4 fruit fly cellular contexts compared by ENCODE assay signal in the genomic region with DNA sequence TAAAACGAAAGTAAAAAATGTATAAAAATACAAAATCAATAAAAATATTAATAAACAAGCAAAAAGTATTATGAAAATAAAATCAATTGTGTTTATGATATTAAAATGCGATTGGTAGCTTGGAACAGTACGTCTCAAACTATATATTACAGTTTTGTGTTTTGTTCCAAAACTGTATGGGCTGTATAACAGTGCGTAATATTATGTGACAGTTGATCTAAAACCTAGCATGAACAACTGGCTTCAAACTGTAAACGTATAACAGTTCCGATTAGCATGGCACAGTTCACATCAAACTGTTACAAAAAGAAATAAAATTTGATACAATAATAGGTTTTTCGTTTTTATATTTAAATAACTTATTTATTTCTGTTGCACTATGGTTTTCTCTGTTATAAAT.
TF ChIP-seq lines count a peak whose summit lies in the region.

No protein-coding gene starts in this region.

- TF ChIP-seq CTCF in S2 (optimal IDR thresholded peaks at IDR 0.05; lab: Kevin White, UChicago) = peak; percentile 56 to 78
- TF ChIP-seq CTCF in whole organism, embryonic (GFP tag; optimal IDR thresholded peaks at IDR 0.05; lab: Kevin White, UChicago) = peak; percentile 64

TF ChIP-seq in whole organism, embryonic, 481 proteins besides CTCF, POLR2A, EP300 and RAD21 (continues in another document):
- TF ChIP-seq Lpt (GFP tag; optimal IDR thresholded peaks at IDR 0.05; lab: Kevin White, UChicago) = no peak
- TF ChIP-seq CG7963 (GFP tag; IDR thresholded peaks at IDR 0.05; lab: Robert Waterston, UW; ENCODE audit: partially characterized antibody) = 0 out of 3 replicates have a peak, but pooled peaks have one; percentile 25
- peak; percentile 73 for TF ChIP-seq Bgb (GFP tag; IDR thresholded peaks at IDR 0.05; lab: Robert Waterston, UW; ENCODE audit: partially characterized antibody)
- TF ChIP-seq nmo (GFP tag; optimal IDR thresholded peaks at IDR 0.05; lab: Kevin White, UChicago) = peak; percentile 55
- peak; percentile 3 for TF ChIP-seq YL-1 (GFP tag; optimal IDR thresholded peaks at IDR 0.05; lab: Kevin White, UChicago)
- no peak for TF ChIP-seq Drgx (GFP tag; IDR thresholded peaks at IDR 0.05; lab: Robert Waterston, UW)
- no peak for TF ChIP-seq Neu2 (GFP tag; optimal IDR thresholded peaks at IDR 0.05; lab: Kevin White, UChicago; ENCODE audit: borderline replicate concordance)
- no peak for TF ChIP-seq gcm2 (GFP tag; optimal IDR thresholded peaks at IDR 0.05; lab: Kevin White, UChicago)
- TF ChIP-seq Hand (GFP tag; optimal IDR thresholded peaks at IDR 0.05; lab: Kevin White, UChicago) = no peak
- peak; percentile 58 for TF ChIP-seq Ssrp (tag; optimal IDR thresholded peaks at IDR 0.05; lab: Kevin White, UChicago)
- TF ChIP-seq TFAM (GFP tag; optimal IDR thresholded peaks at IDR 0.05; lab: Kevin White, UChicago) = no peak
- peak; percentile 96 for TF ChIP-seq CG2199 (GFP tag; IDR thresholded peaks at IDR 0.05; lab: Robert Waterston, UW)
- TF ChIP-seq Stat92E (GFP tag; optimal IDR thresholded peaks at IDR 0.05; lab: Kevin White, UChicago) = no peak
- no peak for TF ChIP-seq CG17912 (GFP tag; optimal IDR thresholded peaks at IDR 0.05; lab: Kevin White, UChicago)
- TF ChIP-seq sens (GFP tag; lab: Kevin White, UChicago) = no peak
- TF ChIP-seq CG7839 (tag; optimal IDR thresholded peaks at IDR 0.05; lab: Kevin White, UChicago) = peak; percentile 42
- TF ChIP-seq row (GFP tag; IDR thresholded peaks at IDR 0.05; lab: Robert Waterston, UW) = no peak; the same call in 2 of the 3 replicates
- TF ChIP-seq CG14667 (GFP tag; IDR thresholded peaks at IDR 0.05; lab: Robert Waterston, UW) = no peak
- TF ChIP-seq HLH4C (GFP tag; IDR thresholded peaks at IDR 0.05; lab: Robert Waterston, UW; ENCODE audit: partially characterized antibody) = peak; percentile 55; the same call in 1 of the 3 replicates
- peak; percentile 47; the same call in 1 of the 2 replicates for TF ChIP-seq tna (GFP tag; IDR thresholded peaks at IDR 0.05; lab: Robert Waterston, UW; ENCODE audit: partially characterized antibody)
- TF ChIP-seq Gug (GFP tag; IDR thresholded peaks at IDR 0.05; lab: Robert Waterston, UW) = no peak
- TF ChIP-seq CG9817 (tag; optimal IDR thresholded peaks at IDR 0.05; lab: Kevin White, UChicago) = peak; percentile 22
- no peak for TF ChIP-seq crol (GFP tag; IDR thresholded peaks at IDR 0.05; lab: Robert Waterston, UW)
- peak; percentile 100 for TF ChIP-seq CG6654 (GFP tag; optimal IDR thresholded peaks at IDR 0.05; lab: Kevin White, UChicago)
- TF ChIP-seq sim (GFP tag; IDR thresholded peaks at IDR 0.05; lab: Robert Waterston, UW) = no peak
- TF ChIP-seq CG3847 (GFP tag; IDR thresholded peaks at IDR 0.05; lab: Robert Waterston, UW) = 0 out of 2 replicates have a peak, but pooled peaks have one; percentile 8
- TF ChIP-seq bcd (GFP tag; optimal IDR thresholded peaks at IDR 0.05; lab: Kevin White, UChicago) = no peak

TF ChIP-seq in whole organism, prepupa, 60 proteins besides CTCF, POLR2A, EP300 and RAD21:
- TF ChIP-seq svp (GFP tag; lab: Kevin White, UChicago) (peak; percentile 27), CG10631 (GFP tag; optimal IDR thresholded peaks at IDR 0.05; lab: Kevin White, UChicago) (no peak), lz (GFP tag; optimal IDR thresholded peaks at IDR 0.05; lab: Kevin White, UChicago) (no peak), acj6 (GFP tag; optimal IDR thresholded peaks at IDR 0.05; lab: Kevin White, UChicago) (no peak)

TF ChIP-seq in whole organism, wandering third instar larva, 38 proteins besides CTCF, POLR2A, EP300 and RAD21:
- TF ChIP-seq Abd-B (GFP tag; optimal IDR thresholded peaks at IDR 0.05; lab: Kevin White, UChicago) (no peak), N (GFP tag; optimal IDR thresholded peaks at IDR 0.05; lab: Kevin White, UChicago) (no peak), Jra (GFP tag; optimal IDR thresholded peaks at IDR 0.05; lab: Kevin White, UChicago) (no peak), Myc (optimal IDR thresholded peaks at IDR 0.05; lab: Kevin White, UChicago) (peak; percentile 96)
